Fruit fly (Drosophila melanogaster): Measurements from ENCODE around the gene Pink1.

Pink1 gene

dm6 chrX:6663976-6664375 lies 19.6 kb upstream of the Pink1 start:
- TF ChIP-seq CG17801 (GFP tag; optimal IDR thresholded peaks at IDR 0.05; ENCODE audit: partially characterized antibody) = no peak

dm6 chrX:6673637-6674487 lies 9.7 kb upstream of the Pink1 start, which contains the start of the genes CG3198 and Mcm6:
Gene CG3198, minus strand, starts transcription at chrX:6673973.
Gene Mcm6, plus strand, starts transcription at chrX:6674387.
- TF ChIP-seq CG17801 (GFP tag; optimal IDR thresholded peaks at IDR 0.05; ENCODE audit: partially characterized antibody) = no peak

DNA sequence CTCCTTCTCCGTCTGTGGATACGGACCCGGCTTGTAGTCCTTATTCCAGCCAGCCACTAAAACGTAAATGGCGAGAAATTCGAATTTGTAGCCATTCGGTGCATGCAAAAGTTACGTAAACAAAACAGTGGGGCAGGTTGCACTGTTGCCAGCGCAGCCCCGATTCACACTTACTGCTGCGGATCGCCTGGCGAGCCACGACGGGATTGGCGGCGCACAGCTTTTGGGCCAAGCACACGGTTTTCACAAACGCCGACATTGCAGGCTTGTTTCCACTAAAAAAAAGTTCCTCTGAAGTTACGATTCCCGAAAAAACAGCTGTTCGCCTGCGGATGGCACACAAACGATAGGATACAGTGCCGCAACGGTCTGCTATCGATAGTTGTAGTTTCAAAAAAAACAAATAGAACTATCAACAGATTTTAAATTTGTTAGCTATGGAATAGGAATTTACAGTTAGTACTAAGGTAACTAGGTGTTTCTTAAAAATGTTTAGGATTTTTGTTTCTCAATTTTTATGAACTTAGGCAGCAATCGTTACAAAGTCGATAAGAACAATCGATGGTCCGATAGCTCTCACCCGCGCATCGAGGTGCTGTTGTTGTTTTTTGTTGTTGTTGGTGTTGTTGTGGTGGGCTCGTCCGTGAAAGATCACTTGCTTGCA lies 5.6 kb upstream of the Pink1 start, which contains the start of gene Fum1:
Gene Fum1 (plus strand): TSS at position 599 of the 664 bp plus-strand sequence.
- TF ChIP-seq CG17801 (GFP tag; optimal IDR thresholded peaks at IDR 0.05; ENCODE audit: partially characterized antibody) = peak; percentile 58

DNA sequence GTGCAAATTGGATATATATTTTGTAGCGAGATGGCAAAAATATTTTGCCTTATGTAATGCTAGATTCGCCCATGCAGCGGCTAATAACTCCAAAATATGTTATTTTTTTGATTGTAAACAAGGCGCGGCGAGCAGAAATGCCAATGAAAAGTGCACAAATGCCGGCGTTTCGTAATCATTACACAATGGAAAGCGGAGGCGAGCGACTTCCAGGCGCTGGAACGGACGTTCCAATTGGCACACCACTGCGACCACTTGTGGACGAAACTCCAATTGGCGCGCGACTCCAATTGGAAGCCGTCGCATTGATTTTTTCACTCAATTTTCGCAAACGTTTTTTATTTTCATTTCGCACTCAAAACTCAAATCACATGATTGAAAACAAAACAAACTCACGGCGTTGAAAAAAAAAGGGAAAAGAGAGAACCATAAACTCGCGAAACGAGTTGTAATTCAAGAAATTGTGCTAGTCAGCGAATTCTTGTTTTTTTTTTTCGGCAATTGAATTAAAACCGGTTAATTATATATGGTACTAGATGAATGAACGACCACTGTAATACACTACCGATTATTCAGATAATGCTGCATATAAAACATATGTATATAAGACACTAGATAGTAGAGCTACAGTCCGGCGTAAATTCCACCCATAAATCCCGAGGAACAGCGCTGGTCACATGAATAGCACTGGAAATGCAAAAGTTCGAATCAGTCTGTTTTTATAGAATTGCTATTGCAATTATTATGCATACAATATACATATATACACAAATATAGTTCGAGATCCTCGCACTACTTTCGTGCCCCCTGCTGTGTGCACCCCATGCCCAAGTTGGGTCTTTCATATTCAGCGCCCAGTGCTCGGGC lies 4.7 kb upstream of the Pink1 start, which contains the start of gene ND-ASHI:
Gene ND-ASHI (minus strand): TSS at position 484 of the 867 bp plus-strand sequence.
- peak; percentile 88 for TF ChIP-seq CG17801 (GFP tag; optimal IDR thresholded peaks at IDR 0.05; ENCODE audit: partially characterized antibody)

DNA sequence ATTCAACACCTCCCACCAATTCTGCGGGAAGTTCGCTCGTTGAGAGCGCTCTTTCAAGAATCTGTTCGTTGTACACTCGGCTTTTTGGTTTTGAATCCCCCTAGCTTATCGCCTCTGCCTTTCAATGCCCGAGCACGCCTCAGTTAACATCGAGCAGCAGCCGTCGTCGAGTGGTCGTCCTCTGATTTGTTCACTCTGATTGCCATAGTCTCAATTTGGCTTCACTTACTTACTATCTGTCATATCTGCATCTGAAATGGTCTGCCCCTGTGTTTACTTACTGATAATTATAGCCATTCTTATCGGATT lies 4.1 kb upstream of the Pink1 start:
- no peak for TF ChIP-seq CG17801 (GFP tag; optimal IDR thresholded peaks at IDR 0.05; ENCODE audit: partially characterized antibody)

- no peak for TF ChIP-seq CG17801 (GFP tag; optimal IDR thresholded peaks at IDR 0.05; ENCODE audit: partially characterized antibody)
Measured at dm6 chrX:6681467-6681866, 2.1 kb upstream of the Pink1 start, which contains the start of gene Fum2. Gene Fum2, plus strand, starts transcription at chrX:6681767.

dm6 chrX:6687267-6687666 lies 3.7 kb downstream of the Pink1 start, which contains the start of gene CG44303:
Gene CG44303, minus strand, starts transcription at chrX:6687420.
- no peak for TF ChIP-seq CG17801 (GFP tag; optimal IDR thresholded peaks at IDR 0.05; ENCODE audit: partially characterized antibody)

- no peak for TF ChIP-seq CG17801 (GFP tag; optimal IDR thresholded peaks at IDR 0.05; ENCODE audit: partially characterized antibody)
Measured at dm6 chrX:6688620-6689400, 5.2 kb downstream of the Pink1 start, which contains the start of gene CG3184. Gene CG3184, minus strand, starts transcription at chrX:6688774.

- peak; percentile 22 for TF ChIP-seq CG17801 (GFP tag; optimal IDR thresholded peaks at IDR 0.05; ENCODE audit: partially characterized antibody)
Measured at dm6 chrX:6694105-6694788, 10.6 kb downstream of the Pink1 start.

DNA sequence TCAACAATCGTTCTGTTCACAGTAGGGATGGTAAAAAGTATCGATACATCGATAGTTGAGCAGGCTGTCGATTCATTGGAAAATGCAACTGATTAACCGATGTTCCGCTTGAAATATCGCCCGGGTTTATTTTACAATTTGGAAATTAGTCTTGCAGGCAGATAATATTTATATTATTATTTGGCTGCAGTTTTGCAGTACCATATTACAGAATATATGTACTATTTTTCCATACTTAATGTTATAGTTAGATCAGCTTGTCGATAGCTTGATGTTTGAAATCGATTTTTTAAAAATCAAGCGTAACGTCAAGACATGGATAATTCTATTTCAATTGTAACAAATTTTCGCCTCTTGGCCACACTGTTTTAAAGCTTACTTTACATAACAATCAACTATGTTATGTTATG lies 11.4 kb downstream of the Pink1 start, which contains the start of gene CG14442:
Gene CG14442 (minus strand): TSS at position 29 of the 410 bp plus-strand sequence.
- peak; percentile 37 for TF ChIP-seq CG17801 (GFP tag; optimal IDR thresholded peaks at IDR 0.05; ENCODE audit: partially characterized antibody)

dm6 chrX:6696467-6696866 lies 12.9 kb downstream of the Pink1 start:
- TF ChIP-seq CG17801 (GFP tag; optimal IDR thresholded peaks at IDR 0.05; ENCODE audit: partially characterized antibody) = peak; percentile 8

- peak; percentile 24 for TF ChIP-seq CG17801 (GFP tag; optimal IDR thresholded peaks at IDR 0.05; ENCODE audit: partially characterized antibody)
Measured at dm6 chrX:6698248-6698812, 14.7 kb downstream of the Pink1 start, which contains the start of gene CG14440. Gene CG14440, minus strand, starts transcription at chrX:6698567.

dm6 chrX:6699255-6699885 lies 15.8 kb downstream of the Pink1 start, which contains the start of gene CG14441:
Gene CG14441, plus strand, starts transcription at chrX:6699508.
- peak; percentile 87 for TF ChIP-seq CG17801 (GFP tag; optimal IDR thresholded peaks at IDR 0.05; ENCODE audit: partially characterized antibody)
